Worm (Caenorhabditis elegans) whole organism, L4 larva: ENCODE measurements around the gene let-767.

Experiments used
- F49E8.2 ChIP-seq: sonication (generic microtip); optimal IDR thresholded peaks from 2 replicates; lab custom pipeline; 2016; ENCODE audit warnings: missing compliant biosample characterization, mild to moderate bottlenecking, missing genetic modification characterization, borderline replicate concordance
- R02D3.7 ChIP-seq: fragments of 150-350 bp; sonication (generic microtip); optimal IDR thresholded peaks from 3 replicates; lab custom pipeline; 2014; ENCODE audit warnings: missing biosample characterization, missing genetic modification characterization
- T26A8.4 ChIP-seq: fragments of 200-800 bp; sonication (Bioruptor generic); IDR thresholded peaks from 2 replicates; pipeline ENCODE4 v1.3.6; 2022; ENCODE audit warnings: missing genetic modification characterization, missing compliant biosample characterization
- aha-1 ChIP-seq: fragments of 150-350 bp; peaks from one replicate; lab custom pipeline; 2014; ENCODE audit warnings: missing biosample characterization, missing genetic modification characterization
- aly-2 ChIP-seq: sonication (generic microtip); optimal IDR thresholded peaks from 2 replicates; lab custom pipeline; 2018; ENCODE audit warnings: missing biosample characterization, missing genetic modification characterization
- ceh-28 ChIP-seq: fragments of 150-350 bp; optimal IDR thresholded peaks from 2 replicates; lab custom pipeline; 2014; ENCODE audit warnings: missing biosample characterization, missing genetic modification reagents, missing genetic modification characterization
- ceh-44 ChIP-seq: fragments of 200-800 bp; sonication (Bioruptor generic); IDR thresholded peaks from 2 replicates; pipeline ENCODE4 v1.3.6; 2022; ENCODE audit warnings: missing genetic modification reagents, missing genetic modification characterization, missing compliant biosample characterization
- ceh-62 ChIP-seq: sonication (generic microtip); optimal IDR thresholded peaks from 2 replicates; lab custom pipeline; 2017; ENCODE audit warnings: missing biosample characterization, missing genetic modification characterization
- ceh-82 ChIP-seq: sonication (generic microtip); optimal IDR thresholded peaks from 2 replicates; lab custom pipeline; 2017; ENCODE audit warnings: missing biosample characterization, missing genetic modification characterization
- ctbp-1 ChIP-seq: fragments of 200-800 bp; sonication (Bioruptor generic); IDR thresholded peaks from 2 replicates; pipeline ENCODE4 v1.3.6; 2022; ENCODE audit warnings: missing genetic modification reagents, missing genetic modification characterization, missing compliant biosample characterization
- daf-16 ChIP-seq, 3 experiments: sonication (generic microtip); optimal IDR thresholded peaks; 2 replicates each; lab custom pipeline; 2016 to 2017; ENCODE audit warnings: missing genetic modification characterization in 3 of 3, missing genetic modification reagents in 3 of 3, mild to moderate bottlenecking in 2 of 3, missing compliant biosample characterization in 2 of 3, missing biosample characterization in 1 of 3, moderate library complexity in 1 of 3
- daf-19 ChIP-seq: fragments of 200-800 bp; sonication (Bioruptor generic); conservative IDR thresholded peaks from 2 replicates; pipeline ENCODE4 v1.3.6; 2022; ENCODE audit warnings: missing genetic modification characterization, missing compliant biosample characterization
- daf-8 ChIP-seq: fragments of 200-800 bp; sonication (Bioruptor generic); IDR thresholded peaks from 2 replicates; pipeline ENCODE4 v1.3.6; 2022; ENCODE audit warnings: missing genetic modification characterization, missing compliant biosample characterization
- dmd-6 ChIP-seq: fragments of 200-800 bp; sonication (Bioruptor generic); IDR thresholded peaks from 2 replicates; pipeline ENCODE4 v1.3.6; 2022; ENCODE audit warnings: missing genetic modification reagents, missing genetic modification characterization, missing compliant biosample characterization
- dmd-8 ChIP-seq: fragments of 200-800 bp; sonication (Bioruptor generic); IDR thresholded peaks from 2 replicates; pipeline ENCODE4 v1.3.6; 2022; ENCODE audit warnings: missing genetic modification characterization, missing compliant biosample characterization
- dmd-9 ChIP-seq: fragments of 200-800 bp; sonication (Bioruptor generic); IDR thresholded peaks from 2 replicates; pipeline ENCODE4 v1.3.6; 2022; ENCODE audit warnings: missing genetic modification reagents, missing genetic modification characterization, missing compliant biosample characterization
- duxl-1 ChIP-seq: sonication (generic microtip); optimal IDR thresholded peaks from 2 replicates; lab custom pipeline; 2016; ENCODE audit warnings: mild to moderate bottlenecking, missing genetic modification characterization, moderate library complexity, missing compliant biosample characterization; ENCODE audit not compliant: poor library complexity
- egl-43 ChIP-seq: fragments of 200-800 bp; sonication (Bioruptor generic); IDR thresholded peaks from 2 replicates; pipeline ENCODE4 v1.3.6; 2022; ENCODE audit warnings: missing genetic modification reagents, missing genetic modification characterization, missing compliant biosample characterization
- fos-1 ChIP-seq: fragments of 150-350 bp; optimal IDR thresholded peaks from 2 replicates; lab custom pipeline; 2014; ENCODE audit warnings: missing biosample characterization, missing genetic modification characterization
- gei-8 ChIP-seq: fragments of 200-800 bp; sonication (Bioruptor generic); optimal IDR thresholded peaks from 2 replicates; lab custom pipeline; 2018; ENCODE audit warnings: mild to moderate bottlenecking, missing genetic modification characterization, missing compliant biosample characterization
- hif-1 ChIP-seq, 2 experiments: sonication (generic microtip); optimal IDR thresholded peaks; 2 replicates each; lab custom pipeline; 2016 to 2017; ENCODE audit warnings: missing compliant biosample characterization in 2 of 2, missing genetic modification characterization in 2 of 2, missing genetic modification reagents in 2 of 2, missing genotype in 2 of 2, mild to moderate bottlenecking in 1 of 2
- hlh-11 ChIP-seq: fragments of 200-800 bp; sonication (Bioruptor generic); optimal IDR thresholded peaks from 2 replicates; lab custom pipeline; 2018; ENCODE audit warnings: mild to moderate bottlenecking, missing genetic modification characterization, missing compliant biosample characterization
- lin-1 ChIP-seq: fragments of 200-800 bp; sonication (Bioruptor generic); IDR thresholded peaks from 2 replicates; pipeline ENCODE4 v1.3.6; 2022; ENCODE audit warnings: missing genetic modification reagents, missing genetic modification characterization, missing compliant biosample characterization
- lin-13 ChIP-seq: fragments of 150-350 bp; optimal IDR thresholded peaks from 2 replicates; lab custom pipeline; 2014; ENCODE audit warnings: missing biosample characterization, missing genetic modification reagents, missing genetic modification characterization
- lin-15B ChIP-seq: fragments of 150-350 bp; sonication (generic microtip); optimal IDR thresholded peaks from 3 replicates; lab custom pipeline; 2014; ENCODE audit warnings: missing biosample characterization, missing genetic modification characterization
- lin-38 ChIP-seq: fragments of 200-800 bp; sonication (Bioruptor generic); IDR thresholded peaks from 2 replicates; pipeline ENCODE4 v1.3.6; 2022; ENCODE audit warnings: missing genetic modification reagents, missing genetic modification characterization, missing compliant biosample characterization
- lir-3 ChIP-seq: sonication (generic microtip); optimal IDR thresholded peaks from 2 replicates; lab custom pipeline; 2016; ENCODE audit warnings: mild to moderate bottlenecking, missing genetic modification characterization, missing compliant biosample characterization
- madf-5 ChIP-seq, 2 experiments: fragments of 200-800 bp; sonication (Bioruptor generic); IDR thresholded peaks; 2 replicates each; pipeline ENCODE4 v1.3.6; 2022; ENCODE audit warnings: missing compliant biosample characterization in 2 of 2, missing genetic modification characterization in 2 of 2
- madf-9 ChIP-seq: fragments of 200-800 bp; sonication (Bioruptor generic); conservative IDR thresholded peaks from 2 replicates; pipeline ENCODE4 v1.3.6; 2022; ENCODE audit warnings: missing genetic modification reagents, missing genetic modification characterization, missing compliant biosample characterization
- mdl-1 ChIP-seq, 2 experiments: fragments of 150-350 bp in 1 of 2; sonication (generic microtip) in 1 of 2; optimal IDR thresholded peaks; 2 replicates each; lab custom pipeline; 2014 to 2017; ENCODE audit warnings: missing biosample characterization in 2 of 2, missing genetic modification characterization in 2 of 2
- mdt-29 ChIP-seq: fragments of 200-800 bp; sonication (Bioruptor generic); IDR thresholded peaks from 2 replicates; pipeline ENCODE4 v1.3.6; 2022; ENCODE audit warnings: missing genetic modification reagents, missing genetic modification characterization, missing compliant biosample characterization
- mep-1 ChIP-seq: fragments of 150-350 bp; sonication (generic microtip); optimal IDR thresholded peaks from 3 replicates; lab custom pipeline; 2014; ENCODE audit warnings: missing biosample characterization, missing genetic modification characterization
- mxl-3 ChIP-seq: fragments of 200-800 bp; sonication (Bioruptor generic); optimal IDR thresholded peaks from 2 replicates; lab custom pipeline; 2018; ENCODE audit warnings: mild to moderate bottlenecking, missing genetic modification characterization, missing compliant biosample characterization
- nhr-11 ChIP-seq: fragments of 150-350 bp; optimal IDR thresholded peaks from 2 replicates; lab custom pipeline; 2014; ENCODE audit warnings: missing biosample characterization, missing genetic modification characterization
- nhr-237 ChIP-seq: sonication (generic microtip); optimal IDR thresholded peaks from 2 replicates; lab custom pipeline; 2017; ENCODE audit warnings: missing biosample characterization, missing genetic modification characterization
- nhr-25 ChIP-seq: sonication (generic microtip); optimal IDR thresholded peaks from 2 replicates; lab custom pipeline; 2017; ENCODE audit warnings: missing genetic modification characterization, mild to moderate bottlenecking, missing compliant biosample characterization, antibody characterized with exemption, moderate library complexity, borderline replicate concordance; ENCODE audit not compliant: insufficient read depth
- nhr-28 ChIP-seq: fragments of 150-350 bp; optimal IDR thresholded peaks from 2 replicates; lab custom pipeline; 2014; ENCODE audit warnings: missing biosample characterization, missing genetic modification characterization
- nhr-41 ChIP-seq: fragments of 200-800 bp; sonication (Bioruptor generic); IDR thresholded peaks from 2 replicates; pipeline ENCODE4 v1.3.6; 2022; ENCODE audit warnings: missing genetic modification reagents, missing genetic modification characterization, missing compliant biosample characterization
- nhr-48 ChIP-seq: sonication (generic microtip); optimal IDR thresholded peaks from 2 replicates; lab custom pipeline; 2016; ENCODE audit warnings: mild to moderate bottlenecking, missing genetic modification characterization, missing compliant biosample characterization
- nhr-6 ChIP-seq: fragments of 150-350 bp; optimal IDR thresholded peaks from 2 replicates; lab custom pipeline; 2014; ENCODE audit warnings: missing biosample characterization, missing genetic modification characterization
- pqm-1 ChIP-seq: sonication (generic microtip); optimal IDR thresholded peaks from 2 replicates; lab custom pipeline; 2017; ENCODE audit warnings: missing biosample characterization, missing genetic modification characterization
- rbr-2 ChIP-seq: sonication (generic microtip); optimal IDR thresholded peaks from 2 replicates; lab custom pipeline; 2016; ENCODE audit warnings: missing genotype, missing genetic modification characterization, missing compliant biosample characterization
- sdz-12 ChIP-seq: fragments of 200-800 bp; sonication (Bioruptor generic); optimal IDR thresholded peaks from 2 replicates; lab custom pipeline; 2018; ENCODE audit warnings: mild to moderate bottlenecking, missing genetic modification characterization, missing compliant biosample characterization
- snpc-1.2 ChIP-seq: fragments of 200-800 bp; sonication (Bioruptor generic); IDR thresholded peaks from 2 replicates; pipeline ENCODE4 v1.3.6; 2022; ENCODE audit warnings: missing genetic modification reagents, missing genetic modification characterization, missing compliant biosample characterization
- spr-3 ChIP-seq: fragments of 200-800 bp; sonication (Bioruptor generic); optimal IDR thresholded peaks from 2 replicates; lab custom pipeline; 2018; ENCODE audit warnings: mild to moderate bottlenecking, missing genetic modification characterization, missing compliant biosample characterization
- unc-39 ChIP-seq: sonication (generic microtip); optimal IDR thresholded peaks from 2 replicates; lab custom pipeline; 2017; ENCODE audit warnings: missing biosample characterization, missing genetic modification characterization
- unc-62 ChIP-seq, 3 experiments: fragments of 150-350 bp in 1 of 3; sonication (generic microtip); optimal IDR thresholded peaks in 2 of 3; peaks in 1 of 3; 1 replicate in 1 of 3; 2 replicates in 2 of 3; lab custom pipeline; 2014 to 2017; ENCODE audit warnings: missing biosample characterization in 3 of 3, missing genetic modification characterization in 3 of 3, missing genetic modification reagents in 3 of 3, missing genotype in 1 of 3
- zag-1 ChIP-seq: fragments of 150-350 bp; optimal IDR thresholded peaks from 2 replicates; lab custom pipeline; 2014; ENCODE audit warnings: missing biosample characterization, missing genetic modification characterization
- zip-11 ChIP-seq: fragments of 200-800 bp; sonication (Bioruptor generic); IDR thresholded peaks from 2 replicates; pipeline ENCODE4 v1.3.6; 2022; ENCODE audit warnings: missing genetic modification characterization, missing compliant biosample characterization
- ztf-11 ChIP-seq: fragments of 150-350 bp; optimal IDR thresholded peaks from 2 replicates; lab custom pipeline; 2014; ENCODE audit warnings: missing biosample characterization, missing genetic modification characterization

let-767 gene

ce11 chrIII:6361560-6361959, 21.8 kb upstream of the let-767 start (continued):
- TF ChIP-seq nhr-25 (tag; lab: Kevin White, UChicago) = no peak
- TF ChIP-seq madf-5 (GFP tag; IDR thresholded peaks at IDR 0.05; lab: Robert Waterston, UW) = no peak
- TF ChIP-seq fos-1 (tag; lab: Kevin White, UChicago) = no peak
- TF ChIP-seq R02D3.7 (tag; lab: Kevin White, UChicago) = no peak
- TF ChIP-seq unc-39 (tag; lab: Kevin White, UChicago) = no peak
- peak; percentile 7 for TF ChIP-seq lin-13 (GFP tag; lab: Kevin White, UChicago)
- TF ChIP-seq mep-1 (tag; lab: Kevin White, UChicago) = peak; percentile 32
- TF ChIP-seq mdt-29 = no peak
- no peak for TF ChIP-seq dmd-9 (GFP tag; lab: Robert Waterston, UW)
- peak; percentile 52 for TF ChIP-seq nhr-6 (tag; lab: Kevin White, UChicago)
- no peak for TF ChIP-seq dmd-8
- TF ChIP-seq unc-62 (GFP tag; optimal IDR thresholded peaks at IDR 0.05 in 1 of 2; lab: Kevin White, UChicago) = no peak
- TF ChIP-seq unc-62 (tag; optimal IDR thresholded peaks at IDR 0.05; lab: Kevin White, UChicago) = no peak
- no peak for TF ChIP-seq lin-15B (tag; lab: Kevin White, UChicago)
- TF ChIP-seq nhr-28 = peak; percentile 84
- no peak for TF ChIP-seq nhr-11 (tag; lab: Kevin White, UChicago)
- peak; percentile 7 for TF ChIP-seq aha-1 (tag; lab: Kevin White, UChicago)
- no peak for TF ChIP-seq ceh-28
- peak; percentile 95 for TF ChIP-seq pqm-1 (tag; lab: Kevin White, UChicago)
- TF ChIP-seq gei-8 (GFP tag; lab: Kevin White, UChicago) = no peak
- TF ChIP-seq ctbp-1 (GFP tag; lab: Robert Waterston, UW) = no peak
- no peak for TF ChIP-seq ceh-62 (tag; lab: Kevin White, UChicago)
- peak; percentile 55; the same call in 1 of the 2 replicates for TF ChIP-seq lin-1
- TF ChIP-seq egl-43 (GFP tag; lab: Robert Waterston, UW) = no peak
- no peak for TF ChIP-seq hif-1 (tag; optimal IDR thresholded peaks at IDR 0.05; lab: Kevin White, UChicago)
- TF ChIP-seq nhr-237 = no peak
- no peak for TF ChIP-seq rbr-2 (tag; lab: Kevin White, UChicago)
- no peak for TF ChIP-seq zag-1 (tag; lab: Kevin White, UChicago)
- no peak for TF ChIP-seq duxl-1
- no peak for TF ChIP-seq zip-11 (GFP tag; lab: Robert Waterston, UW)
- peak in 1 of 2 experiments; percentile 15 for TF ChIP-seq daf-16 (GFP tag; optimal IDR thresholded peaks at IDR 0.05; lab: Kevin White, UChicago)
- peak; percentile 80 for TF ChIP-seq daf-16 (tag; optimal IDR thresholded peaks at IDR 0.05; lab: Kevin White, UChicago)
- no peak for TF ChIP-seq ceh-82 (tag; lab: Kevin White, UChicago)
- TF ChIP-seq hlh-11 (tag; lab: Kevin White, UChicago) = peak; percentile 89
- no peak for TF ChIP-seq daf-8 (GFP tag; lab: Robert Waterston, UW)
- no peak for TF ChIP-seq spr-3
- TF ChIP-seq lir-3 (tag; lab: Kevin White, UChicago) = no peak
- TF ChIP-seq aly-2 (tag; lab: Kevin White, UChicago) = no peak

ce11 chrIII:6360825-6361224, 21.1 kb upstream of the let-767 start:
- TF ChIP-seq ceh-44 (GFP tag; lab: Robert Waterston, UW) (no peak), lin-38 (GFP tag; lab: Robert Waterston, UW) (no peak), rbr-2 (tag; lab: Kevin White, UChicago) (no peak), mdl-1 (tag; optimal IDR thresholded peaks at IDR 0.05; lab: Kevin White, UChicago) (peak in 1 of 2 experiments; percentile 50), nhr-41 (GFP tag; lab: Robert Waterston, UW) (no peak), T26A8.4 (GFP tag; lab: Robert Waterston, UW) (no peak), nhr-48 (no peak), daf-8 (GFP tag; lab: Robert Waterston, UW) (no peak), sdz-12 (GFP tag; lab: Kevin White, UChicago) (no peak), dmd-8 (no peak), ceh-62 (tag; lab: Kevin White, UChicago) (no peak), nhr-25 (tag; lab: Kevin White, UChicago) (no peak), snpc-1.2 (no peak), ztf-11 (no peak), daf-19 (GFP tag; lab: Robert Waterston, UW) (no peak), madf-9 (GFP tag; lab: Robert Waterston, UW) (no peak), dmd-6 (GFP tag; lab: Robert Waterston, UW) (peak; percentile 71), dmd-9 (GFP tag; lab: Robert Waterston, UW) (no peak), F49E8.2 (tag; lab: Kevin White, UChicago) (no peak), madf-5 (GFP tag; IDR thresholded peaks at IDR 0.05; lab: Robert Waterston, UW) (no peak), fos-1 (tag; lab: Kevin White, UChicago) (no peak), mxl-3 (GFP tag; lab: Kevin White, UChicago) (peak; percentile 67)
